Worm (Caenorhabditis elegans): ENCODE measurements around the gene K02E10.6.

ce11 chrX:2464064-2464463, 18.5 kb downstream of the K02E10.6 start:
- TF ChIP-seq elt-3 (tag; optimal IDR thresholded peaks at IDR 0.05) (no peak), F16B12.6 (tag; optimal IDR thresholded peaks at IDR 0.05) (no peak)

All from whole organism, L1 larva.